Fruit fly (Drosophila melanogaster): ENCODE results near the gene Polr2A.

Gene Polr2A

dm6 chrX:11528026-11528702, 42.0 kb downstream of the Polr2A start (continued):
- peak; percentile 87 for TF ChIP-seq CG15696 (tag; optimal IDR thresholded peaks at IDR 0.05)
- no peak for TF ChIP-seq repo (GFP tag; optimal IDR thresholded peaks at IDR 0.05)
- TF ChIP-seq amos (GFP tag; IDR thresholded peaks at IDR 0.05; ENCODE audit: partially characterized antibody), result no peak
- peak; percentile 83 for TF ChIP-seq Oli (tag; optimal IDR thresholded peaks at IDR 0.05)
- TF ChIP-seq CG4328 (GFP tag; optimal IDR thresholded peaks at IDR 0.05), result peak; percentile 61
- TF ChIP-seq lola (GFP tag; optimal IDR thresholded peaks at IDR 0.05), result peak in 1 of 3 experiments; percentile 93
- no peak for TF ChIP-seq CG7786 (GFP tag; optimal IDR thresholded peaks at IDR 0.05)
- TF ChIP-seq Hsf (GFP tag; optimal IDR thresholded peaks at IDR 0.05), result peak; percentile 47
- peak; percentile 54 for TF ChIP-seq Fer3 (tag; optimal IDR thresholded peaks at IDR 0.05)
- peak; percentile 81 for TF ChIP-seq CG9727 (GFP tag; optimal IDR thresholded peaks at IDR 0.05)
- TF ChIP-seq gfzf (GFP tag; optimal IDR thresholded peaks at IDR 0.05), result no peak
- TF ChIP-seq gro (GFP tag; optimal IDR thresholded peaks at IDR 0.05), result no peak
- TF ChIP-seq CG4854 (GFP tag; optimal IDR thresholded peaks at IDR 0.05), result peak; percentile 35
- TF ChIP-seq salm (tag; optimal IDR thresholded peaks at IDR 0.05), result peak; percentile 64
- TF ChIP-seq CG13894 (tag; optimal IDR thresholded peaks at IDR 0.05), result no peak
- TF ChIP-seq bab2 (GFP tag; optimal IDR thresholded peaks at IDR 0.05), result peak; percentile 56
- TF ChIP-seq CG12071 (GFP tag; optimal IDR thresholded peaks at IDR 0.05), result peak; percentile 38
- peak; percentile 86 for TF ChIP-seq az2 (GFP tag; optimal IDR thresholded peaks at IDR 0.05)
- TF ChIP-seq CG13123 (GFP tag; optimal IDR thresholded peaks at IDR 0.05), result peak; percentile 59
- peak; percentile 91 for TF ChIP-seq CG17829 (tag; optimal IDR thresholded peaks at IDR 0.05)
- TF ChIP-seq Six4 (GFP tag; optimal IDR thresholded peaks at IDR 0.05), result peak; percentile 78
- no peak for TF ChIP-seq Adf1 (GFP tag; IDR thresholded peaks at IDR 0.05)
- TF ChIP-seq exex (tag; optimal IDR thresholded peaks at IDR 0.05), result no peak
- no peak for TF ChIP-seq cad (GFP tag; optimal IDR thresholded peaks at IDR 0.05)
- no peak for TF ChIP-seq MBD-R2 (GFP tag; IDR thresholded peaks at IDR 0.05)
- peak; percentile 67 for TF ChIP-seq peb (GFP tag; IDR thresholded peaks at IDR 0.05)
- TF ChIP-seq dan (GFP tag; IDR thresholded peaks at IDR 0.05), result peak; percentile 72; the same call in 1 of the 2 replicates
- TF ChIP-seq CG17802 (tag; optimal IDR thresholded peaks at IDR 0.05), result peak; percentile 51
- TF ChIP-seq lilli (GFP tag; optimal IDR thresholded peaks at IDR 0.05), result peak; percentile 64
- TF ChIP-seq gcm2 (GFP tag; optimal IDR thresholded peaks at IDR 0.05), result no peak
- TF ChIP-seq vnd (GFP tag; IDR thresholded peaks at IDR 0.05; ENCODE audit: partially characterized antibody), result no peak
- TF ChIP-seq Ravus (GFP tag; IDR thresholded peaks at IDR 0.05), result no peak; the same call in 1 of the 2 replicates
- TF ChIP-seq hth (optimal IDR thresholded peaks at IDR 0.05), result no peak
- peak; percentile 39 for TF ChIP-seq CG15011 (GFP tag; optimal IDR thresholded peaks at IDR 0.05)
- TF ChIP-seq CG9932 (GFP tag; IDR thresholded peaks at IDR 0.05), result no peak
- TF ChIP-seq abd-A (tag; optimal IDR thresholded peaks at IDR 0.05), result no peak
- peak; percentile 47 for TF ChIP-seq wek (GFP tag; optimal IDR thresholded peaks at IDR 0.05)
- peak; percentile 25 for TF ChIP-seq CG3838 (GFP tag; optimal IDR thresholded peaks at IDR 0.05)
- TF ChIP-seq CG4282 (GFP tag; optimal IDR thresholded peaks at IDR 0.05), result no peak
- TF ChIP-seq CG18619 (GFP tag; optimal IDR thresholded peaks at IDR 0.05), result peak; percentile 64
- TF ChIP-seq CG12942 (GFP tag; optimal IDR thresholded peaks at IDR 0.05), result peak; percentile 31
- peak; percentile 64 for TF ChIP-seq jing (GFP tag; optimal IDR thresholded peaks at IDR 0.05)
- peak; percentile 67 for TF ChIP-seq CG12299 (tag; optimal IDR thresholded peaks at IDR 0.05)
- TF ChIP-seq her (GFP tag; optimal IDR thresholded peaks at IDR 0.05), result no peak
- no peak for TF ChIP-seq sc (optimal IDR thresholded peaks at IDR 0.05)
- TF ChIP-seq sc (GFP tag; optimal IDR thresholded peaks at IDR 0.05), result peak; percentile 80
- no peak for TF ChIP-seq Sin3A (optimal IDR thresholded peaks at IDR 0.05)
- peak; percentile 86; the same call in 2 of the 3 replicates for TF ChIP-seq zfh1 (GFP tag; IDR thresholded peaks at IDR 0.05)
- peak; percentile 39; the same call in 1 of the 2 replicates for TF ChIP-seq Rx (GFP tag; IDR thresholded peaks at IDR 0.05)
- peak; percentile 77 for TF ChIP-seq CG32772 (GFP tag; IDR thresholded peaks at IDR 0.05)
- TF ChIP-seq fd96Cb (tag; optimal IDR thresholded peaks at IDR 0.05), result peak; percentile 85

Measured in whole organism, embryonic.